Fruit fly (Drosophila melanogaster): Measurements from ENCODE around the gene ND-B14.5B.
A peak's percentile ranks its signal among the peaks of the same experiment; 100 is the strongest.

ND-B14.5B gene

DNA sequence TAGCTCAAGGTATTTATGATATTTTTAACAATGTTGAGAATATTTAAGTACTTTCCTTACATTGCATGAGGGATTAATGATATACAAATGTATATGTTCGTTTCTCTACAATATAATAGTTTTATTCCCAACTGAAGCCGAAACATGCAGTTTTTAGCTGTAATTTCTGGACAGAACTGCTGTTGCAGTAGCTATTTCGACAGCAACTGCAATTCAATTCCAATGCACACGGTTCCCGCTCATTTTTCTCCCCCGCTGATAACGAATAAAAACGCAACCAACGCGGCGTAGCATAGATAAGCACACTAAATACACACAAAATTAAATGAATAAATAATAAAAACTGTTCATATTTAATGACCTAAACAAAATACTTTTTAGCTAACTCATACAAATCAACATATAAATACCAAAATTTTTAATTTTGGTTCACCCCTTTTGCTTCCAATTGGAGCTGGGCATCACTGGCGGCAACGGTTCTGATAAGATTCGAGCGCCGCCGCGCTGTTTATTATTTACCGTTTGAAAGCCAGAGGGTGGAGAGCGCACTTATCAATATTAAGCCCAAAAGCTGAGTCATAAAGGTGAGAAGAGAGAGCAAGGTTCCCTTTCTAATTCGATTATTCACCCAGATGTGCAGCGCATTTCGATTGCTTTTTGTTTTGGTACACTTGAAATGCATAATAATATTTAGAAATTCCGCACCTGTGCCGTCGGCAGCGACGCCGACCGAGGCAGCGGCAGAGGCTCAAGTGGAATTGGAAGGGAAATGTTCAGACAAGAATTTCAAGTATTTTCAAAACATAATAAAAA is 12.8 kb upstream of the ND-B14.5B start (continued):
- TF ChIP-seq Sry-β (GFP tag; optimal IDR thresholded peaks at IDR 0.05), result peak; percentile 92
- no peak for TF ChIP-seq ftz-f1 (GFP tag; optimal IDR thresholded peaks at IDR 0.05)
- TF ChIP-seq bab2 (GFP tag; optimal IDR thresholded peaks at IDR 0.05), result no peak
- no peak for TF ChIP-seq her (GFP tag; optimal IDR thresholded peaks at IDR 0.05)
- TF ChIP-seq CG17568 (GFP tag; optimal IDR thresholded peaks at IDR 0.05), result no peak
- TF ChIP-seq psq (GFP tag; optimal IDR thresholded peaks at IDR 0.05), result no peak
- no peak for TF ChIP-seq Lpt (GFP tag; optimal IDR thresholded peaks at IDR 0.05)
- TF ChIP-seq trh (GFP tag; optimal IDR thresholded peaks at IDR 0.05), result no peak
- TF ChIP-seq Max (GFP tag; optimal IDR thresholded peaks at IDR 0.05), result no peak
- peak; percentile 8 for TF ChIP-seq BtbVII (GFP tag; optimal IDR thresholded peaks at IDR 0.05)
- peak; percentile 12 for TF ChIP-seq CG2120 (GFP tag; optimal IDR thresholded peaks at IDR 0.05)
- TF ChIP-seq CG10321 (GFP tag; IDR thresholded peaks at IDR 0.05), result peak; percentile 29; the same call in 1 of the 2 replicates
- peak; percentile 9 for TF ChIP-seq CG7839 (tag; optimal IDR thresholded peaks at IDR 0.05)
- TF ChIP-seq CG11247 (GFP tag; IDR thresholded peaks at IDR 0.05), result no peak
- TF ChIP-seq CG12391 (tag; optimal IDR thresholded peaks at IDR 0.05), result peak; percentile 19
- TF ChIP-seq ash1 (GFP tag; optimal IDR thresholded peaks at IDR 0.05), result no peak
- no peak for TF ChIP-seq CG30020 (tag; optimal IDR thresholded peaks at IDR 0.05)
- TF ChIP-seq scrt (GFP tag; optimal IDR thresholded peaks at IDR 0.05), result no peak
- no peak for TF ChIP-seq zfh1 (GFP tag; IDR thresholded peaks at IDR 0.05)
- TF ChIP-seq CG11560 (tag; IDR thresholded peaks at IDR 0.05), result no peak
- TF ChIP-seq CG17829 (tag; optimal IDR thresholded peaks at IDR 0.05), result no peak
- TF ChIP-seq knrl (GFP tag; IDR thresholded peaks at IDR 0.05; ENCODE audit: partially characterized antibody), result 0 out of 3 replicates have a peak, but pooled peaks have one; percentile 9
- TF ChIP-seq CG11398 (GFP tag; optimal IDR thresholded peaks at IDR 0.05), result no peak
- TF ChIP-seq CG4360 (GFP tag; IDR thresholded peaks at IDR 0.05), result no peak
- TF ChIP-seq z (GFP tag; IDR thresholded peaks at IDR 0.05), result no peak
- TF ChIP-seq CG3407 (GFP tag; optimal IDR thresholded peaks at IDR 0.05), result peak; percentile 25
- no peak for TF ChIP-seq MBD-R2 (GFP tag; IDR thresholded peaks at IDR 0.05)
- no peak for TF ChIP-seq mirr (GFP tag; optimal IDR thresholded peaks at IDR 0.05)
- TF ChIP-seq CG10565 (GFP tag; optimal IDR thresholded peaks at IDR 0.05), result no peak
- TF ChIP-seq aop (GFP tag; IDR thresholded peaks at IDR 0.05), result no peak
- peak; percentile 16 for TF ChIP-seq Sox102F (GFP tag; optimal IDR thresholded peaks at IDR 0.05)
- no peak for TF ChIP-seq CG15073 (GFP tag; optimal IDR thresholded peaks at IDR 0.05)
- no peak; the same call in 2 of the 3 replicates for TF ChIP-seq Optix (GFP tag; IDR thresholded peaks at IDR 0.05)
- peak; percentile 24; the same call in 1 of the 3 replicates for TF ChIP-seq CG17361 (GFP tag; IDR thresholded peaks at IDR 0.05)
- no peak for TF ChIP-seq CG13894 (tag; optimal IDR thresholded peaks at IDR 0.05)
- TF ChIP-seq CG1603 (tag; optimal IDR thresholded peaks at IDR 0.05), result no peak
- TF ChIP-seq sug (tag; optimal IDR thresholded peaks at IDR 0.05), result peak; percentile 24
- TF ChIP-seq wor (GFP tag; IDR thresholded peaks at IDR 0.05), result no peak
- no peak for TF ChIP-seq CG1233 (GFP tag; optimal IDR thresholded peaks at IDR 0.05)
- no peak for TF ChIP-seq Tbp (GFP tag; optimal IDR thresholded peaks at IDR 0.05)
- TF ChIP-seq gem (tag; optimal IDR thresholded peaks at IDR 0.05), result peak; percentile 35
- TF ChIP-seq pnt (GFP tag; optimal IDR thresholded peaks at IDR 0.05), result no peak
- TF ChIP-seq cato (GFP tag; optimal IDR thresholded peaks at IDR 0.05; ENCODE audit: borderline replicate concordance), result no peak
- no peak for TF ChIP-seq CG10209 (GFP tag; optimal IDR thresholded peaks at IDR 0.05)
- TF ChIP-seq B-H2 (GFP tag; optimal IDR thresholded peaks at IDR 0.05), result no peak
- TF ChIP-seq wek (GFP tag; optimal IDR thresholded peaks at IDR 0.05), result no peak
- TF ChIP-seq CHES-1-like (GFP tag; optimal IDR thresholded peaks at IDR 0.05), result no peak
- no peak for TF ChIP-seq tx (GFP tag; optimal IDR thresholded peaks at IDR 0.05)
- no peak for TF ChIP-seq CG17385 (GFP tag; optimal IDR thresholded peaks at IDR 0.05)
- peak; percentile 20 for TF ChIP-seq Nf-YB (GFP tag; optimal IDR thresholded peaks at IDR 0.05)

Measured in whole organism, embryonic.